Worm (Caenorhabditis elegans): Measurements from ENCODE around the gene Y94H6A.5.

The Y94H6A.5 gene

ce11 chrIV:2640950-2641349 is 62.8 kb downstream of the Y94H6A.5 start, which contains the start of the genes mdf-2 and nduv-3 (continued):
- peak in 1 of 2 experiments; percentile 59 for TF ChIP-seq unc-62 (GFP tag; optimal IDR thresholded peaks at IDR 0.05 in 1 of 2)
- no peak for TF ChIP-seq unc-62 (tag; optimal IDR thresholded peaks at IDR 0.05)
- no peak for TF ChIP-seq mxl-2 (GFP tag; conservative IDR thresholded peaks at IDR 0.05)
- TF ChIP-seq saeg-2 (GFP tag; IDR thresholded peaks at IDR 0.05): no peak
- TF ChIP-seq ZK546.5 (tag; optimal IDR thresholded peaks at IDR 0.05): no peak
- TF ChIP-seq madf-9 (GFP tag; conservative IDR thresholded peaks at IDR 0.05): no peak
- TF ChIP-seq lin-29 (GFP tag; IDR thresholded peaks at IDR 0.05): no peak
- no peak for TF ChIP-seq nhr-76 (tag; optimal IDR thresholded peaks at IDR 0.05)
- TF ChIP-seq egl-43 (GFP tag; IDR thresholded peaks at IDR 0.05): peak; percentile 57; the same call in 1 of the 2 replicates
- no peak for TF ChIP-seq F26F4.8 (GFP tag; conservative IDR thresholded peaks at IDR 0.05)
- TF ChIP-seq Y48G9A.11 (GFP tag; IDR thresholded peaks at IDR 0.05): peak; percentile 69
- no peak for TF ChIP-seq nhr-41 (GFP tag; IDR thresholded peaks at IDR 0.05)
- TF ChIP-seq nhr-10 (tag; optimal IDR thresholded peaks at IDR 0.05): no peak
- TF ChIP-seq hlh-11 (tag; optimal IDR thresholded peaks at IDR 0.05): peak; percentile 48

- TF ChIP-seq nhr-28 (tag; optimal IDR thresholded peaks at IDR 0.05): no peak
- peak; percentile 92 for TF ChIP-seq F26F4.8 (GFP tag; conservative IDR thresholded peaks at IDR 0.05)
- TF ChIP-seq Y105C5A.15 (GFP tag; IDR thresholded peaks at IDR 0.05): peak; percentile 91
- 0 out of 2 replicates have a peak, but pooled peaks have one; percentile 6 for TF ChIP-seq mxl-2 (GFP tag; conservative IDR thresholded peaks at IDR 0.05)
- TF ChIP-seq saeg-2 (GFP tag; IDR thresholded peaks at IDR 0.05): no peak
- peak; percentile 57; the same call in 1 of the 2 replicates for TF ChIP-seq nhr-42 (GFP tag; IDR thresholded peaks at IDR 0.05)
- peak; percentile 68 for TF ChIP-seq nhr-102 (tag; optimal IDR thresholded peaks at IDR 0.05)
- TF ChIP-seq F37D6.2 (tag; optimal IDR thresholded peaks at IDR 0.05): peak; percentile 40
- peak; percentile 97 for TF ChIP-seq ceh-28 (tag; optimal IDR thresholded peaks at IDR 0.05)
- TF ChIP-seq set-16 (GFP tag; IDR thresholded peaks at IDR 0.05): peak; percentile 40; the same call in 1 of the 2 replicates
- peak; percentile 48; the same call in 1 of the 2 replicates for TF ChIP-seq ZK337.2 (GFP tag; IDR thresholded peaks at IDR 0.05)
- peak; percentile 79 for TF ChIP-seq madf-9 (GFP tag; conservative IDR thresholded peaks at IDR 0.05)
- TF ChIP-seq hlh-30 (tag; optimal IDR thresholded peaks at IDR 0.05; ENCODE audit: insufficient read depth): peak; percentile 32
- TF ChIP-seq daf-19 (GFP tag; conservative IDR thresholded peaks at IDR 0.05): no peak
- TF ChIP-seq lim-7 (GFP tag; IDR thresholded peaks at IDR 0.05): peak; percentile 91
- no peak for TF ChIP-seq cey-2 (tag; optimal IDR thresholded peaks at IDR 0.05; ENCODE audit: borderline replicate concordance, insufficient read depth)
- TF ChIP-seq fos-1 (tag; optimal IDR thresholded peaks at IDR 0.05): no peak
- TF ChIP-seq ceh-82 (tag; optimal IDR thresholded peaks at IDR 0.05): no peak
- TF ChIP-seq snpc-1.2 (GFP tag; IDR thresholded peaks at IDR 0.05): peak; percentile 51
- TF ChIP-seq gei-8 (GFP tag; optimal IDR thresholded peaks at IDR 0.05): peak; percentile 58
- TF ChIP-seq pha-4 (GFP tag; IDR thresholded peaks at IDR 0.05): peak; percentile 87
- TF ChIP-seq pha-4 (tag; optimal IDR thresholded peaks at IDR 0.05): no peak
- no peak for TF ChIP-seq nhr-6 (tag; optimal IDR thresholded peaks at IDR 0.05)
- peak; percentile 1 for TF ChIP-seq F49E8.2 (tag; optimal IDR thresholded peaks at IDR 0.05; ENCODE audit: borderline replicate concordance)
- no peak for TF ChIP-seq ama-1 (optimal IDR thresholded peaks at IDR 0.05)
- TF ChIP-seq ceh-32 (tag; optimal IDR thresholded peaks at IDR 0.05; ENCODE audit: poor library complexity): no peak
- peak; percentile 13 for TF ChIP-seq dve-1 (tag; optimal IDR thresholded peaks at IDR 0.05; ENCODE audit: insufficient read depth)
- no peak for TF ChIP-seq snpc-4 (tag; optimal IDR thresholded peaks at IDR 0.05)
- TF ChIP-seq aly-2 (tag; optimal IDR thresholded peaks at IDR 0.05): no peak
- peak; percentile 94; the same call in 1 of the 2 replicates for TF ChIP-seq nhr-41 (GFP tag; IDR thresholded peaks at IDR 0.05)
- peak; percentile 98 for TF ChIP-seq F44E2.7 (GFP tag; IDR thresholded peaks at IDR 0.05)
- peak; percentile 22 for TF ChIP-seq rbr-2 (tag; optimal IDR thresholded peaks at IDR 0.05)
- TF ChIP-seq ztf-11 (tag; optimal IDR thresholded peaks at IDR 0.05): no peak
- peak; percentile 47 for TF ChIP-seq dpl-1 (GFP tag; optimal IDR thresholded peaks at IDR 0.05)
- peak; percentile 82 to 84; a peak in 2 of 4 replicates for TF ChIP-seq madf-5 (GFP tag; IDR thresholded peaks at IDR 0.05)
- TF ChIP-seq ces-1 (GFP tag; optimal IDR thresholded peaks at IDR 0.05): no peak
- TF ChIP-seq egl-27 (tag; optimal IDR thresholded peaks at IDR 0.05): no peak
- no peak for TF ChIP-seq zag-1 (tag; optimal IDR thresholded peaks at IDR 0.05)
- peak; percentile 66 for TF ChIP-seq mes-2 (tag; optimal IDR thresholded peaks at IDR 0.05; ENCODE audit: poor library complexity, severe bottlenecking)
- TF ChIP-seq attf-4 (tag; optimal IDR thresholded peaks at IDR 0.05): no peak
Measured at ce11 chrIV:2639666-2640273, 64.0 kb downstream of the Y94H6A.5 start.

All from whole organism, L4 larva.